Worm (Caenorhabditis elegans): ENCODE measurements around the gene tebp-2.

ce11 chrIV:5537813-5538538 is 3.5 kb upstream of the tebp-2 start, which contains the start of the genes fem-1 and drp-1:
- no peak for TF ChIP-seq elt-3 (tag; optimal IDR thresholded peaks at IDR 0.05)
- no peak for TF ChIP-seq ZK546.5 (tag; optimal IDR thresholded peaks at IDR 0.05)
- no peak for TF ChIP-seq lin-13 (GFP tag; optimal IDR thresholded peaks at IDR 0.05)
- no peak for TF ChIP-seq snpc-4 (tag; optimal IDR thresholded peaks at IDR 0.05)
- TF ChIP-seq unc-62 (GFP tag; optimal IDR thresholded peaks at IDR 0.05) = no peak
- TF ChIP-seq nhr-77 (tag; optimal IDR thresholded peaks at IDR 0.05) = no peak
- no peak for TF ChIP-seq skn-1 (tag; optimal IDR thresholded peaks at IDR 0.05)
- no peak for TF ChIP-seq unc-39 (tag; optimal IDR thresholded peaks at IDR 0.05)
- TF ChIP-seq F13H6.1 (tag; optimal IDR thresholded peaks at IDR 0.05) = no peak
